Worm (Caenorhabditis elegans) whole organism, young adult: ENCODE results near the gene Y69A2AR.16.

ENCODE experiments used
- egrh-3 ChIP-seq: fragments of 200-800 bp; sonication (Bioruptor generic); IDR thresholded peaks from 2 replicates; pipeline ENCODE4 v1.3.6; 2022; ENCODE audit warnings: missing genetic modification reagents, missing genetic modification characterization, missing compliant biosample characterization
- mxl-1 ChIP-seq: sonication (generic microtip); optimal IDR thresholded peaks from 2 replicates; lab custom pipeline; 2016; ENCODE audit warnings: missing genetic modification characterization, missing compliant biosample characterization
- nfya-1 ChIP-seq: sonication (generic microtip); optimal IDR thresholded peaks from 2 replicates; lab custom pipeline; 2017; ENCODE audit warnings: antibody characterized with exemption, missing compliant biosample characterization, missing genetic modification characterization, borderline replicate concordance; ENCODE audit not compliant: insufficient read depth

- TF ChIP-seq nfya-1 (tag; lab: Kevin White, UChicago) (no peak), egrh-3 (GFP tag; lab: Robert Waterston, UW) (no peak), mxl-1 (tag; lab: Kevin White, UChicago) (no peak)
Measured at ce11 chrIV:2562071-2562470, 64.5 kb downstream of the Y69A2AR.16 start, which contains the start of gene Y69A2AR.50.
